Worm (Caenorhabditis elegans) whole organism, mixed stage, embryonic: ENCODE results near the gene drd-1.
A peak's percentile ranks its signal among the peaks of the same experiment; 100 is the strongest.

Source experiments
- M03D4.4 ChIP-seq: sonication (generic microtip); optimal IDR thresholded peaks from 2 replicates; lab custom pipeline; 2017; ENCODE audit warnings: mild to moderate bottlenecking, missing genetic modification characterization, missing compliant biosample characterization
- blmp-1 ChIP-seq: fragments of 150-350 bp; optimal IDR thresholded peaks from 2 replicates; lab custom pipeline; 2014; ENCODE audit warnings: missing biosample characterization, missing genetic modification characterization
- ceh-39 ChIP-seq: fragments of 150-350 bp; optimal IDR thresholded peaks from 2 replicates; lab custom pipeline; 2014; ENCODE audit warnings: missing biosample characterization, missing genetic modification characterization
- ceh-43 ChIP-seq: fragments of 200-800 bp; sonication (Bioruptor generic); optimal IDR thresholded peaks from 2 replicates; lab custom pipeline; 2018; ENCODE audit warnings: mild to moderate bottlenecking, missing genetic modification characterization, moderate library complexity, missing compliant biosample characterization
- ceh-83 ChIP-seq: fragments of 200-800 bp; sonication (Bioruptor generic); optimal IDR thresholded peaks from 2 replicates; lab custom pipeline; 2018; ENCODE audit warnings: mild to moderate bottlenecking, missing genetic modification characterization, missing compliant biosample characterization
- ces-1 ChIP-seq: fragments of 150-350 bp; optimal IDR thresholded peaks from 2 replicates; lab custom pipeline; 2014; ENCODE audit warnings: missing biosample characterization, missing genetic modification reagents, missing genetic modification characterization
- cnd-1 ChIP-seq: fragments of 200-800 bp; sonication (Bioruptor generic); optimal IDR thresholded peaks from 2 replicates; lab custom pipeline; 2018; ENCODE audit warnings: mild to moderate bottlenecking, missing genetic modification characterization, missing compliant biosample characterization
- drap-1 ChIP-seq: fragments of 200-800 bp; sonication (Bioruptor generic); optimal IDR thresholded peaks from 3 replicates; lab custom pipeline; 2018; ENCODE audit warnings: mild to moderate bottlenecking, missing genetic modification characterization, missing compliant biosample characterization
- elt-1 ChIP-seq: sonication (generic microtip); optimal IDR thresholded peaks from 2 replicates; lab custom pipeline; 2017; ENCODE audit warnings: missing genetic modification characterization, mild to moderate bottlenecking, missing compliant biosample characterization, antibody characterized with exemption, moderate library complexity, borderline replicate concordance; ENCODE audit not compliant: insufficient read depth
- elt-3 ChIP-seq: fragments of 150-350 bp; optimal IDR thresholded peaks from 2 replicates; lab custom pipeline; 2014; ENCODE audit warnings: missing biosample characterization, missing genetic modification characterization
- ham-2 ChIP-seq: fragments of 200-800 bp; sonication (Bioruptor generic); optimal IDR thresholded peaks from 2 replicates; lab custom pipeline; 2018; ENCODE audit warnings: mild to moderate bottlenecking, missing genetic modification characterization, missing compliant biosample characterization
- hlh-1 ChIP-seq: fragments of 150-350 bp; optimal IDR thresholded peaks from 2 replicates; lab custom pipeline; 2014; ENCODE audit warnings: missing biosample characterization, missing genetic modification reagents, missing genetic modification characterization
- lin-13 ChIP-seq: fragments of 150-350 bp; optimal IDR thresholded peaks from 2 replicates; lab custom pipeline; 2014; ENCODE audit warnings: missing biosample characterization, missing genetic modification characterization
- lin-32 ChIP-seq: fragments of 200-800 bp; sonication (Bioruptor generic); optimal IDR thresholded peaks from 2 replicates; lab custom pipeline; 2018; ENCODE audit warnings: mild to moderate bottlenecking, missing genetic modification characterization, missing compliant biosample characterization
- lsy-2 ChIP-seq: fragments of 150-350 bp; optimal IDR thresholded peaks from 2 replicates; lab custom pipeline; 2014; ENCODE audit warnings: missing biosample characterization, missing genetic modification characterization
- mep-1 ChIP-seq: fragments of 150-350 bp; optimal IDR thresholded peaks from 2 replicates; lab custom pipeline; 2017; ENCODE audit warnings: missing biosample characterization, missing genetic modification reagents, missing genetic modification characterization, inconsistent platforms
- mls-2 ChIP-seq: sonication (generic microtip); optimal IDR thresholded peaks from 2 replicates; lab custom pipeline; 2016; ENCODE audit warnings: mild to moderate bottlenecking, missing genetic modification characterization, moderate library complexity, missing compliant biosample characterization
- nhr-12 ChIP-seq: fragments of 150-350 bp; optimal IDR thresholded peaks from 2 replicates; lab custom pipeline; 2014; ENCODE audit warnings: missing biosample characterization, missing genetic modification characterization
- nhr-237 ChIP-seq: fragments of 150-350 bp; optimal IDR thresholded peaks from 2 replicates; lab custom pipeline; 2014; ENCODE audit warnings: missing biosample characterization, missing genetic modification characterization
- nhr-28 ChIP-seq: fragments of 150-350 bp; optimal IDR thresholded peaks from 2 replicates; lab custom pipeline; 2014; ENCODE audit warnings: missing biosample characterization, missing genetic modification characterization
- nhr-76 ChIP-seq: sonication (generic microtip); optimal IDR thresholded peaks from 2 replicates; lab custom pipeline; 2017; ENCODE audit warnings: missing biosample characterization, missing genetic modification characterization
- pha-4 ChIP-seq: fragments of 150-350 bp; optimal IDR thresholded peaks from 2 replicates; lab custom pipeline; 2018; ENCODE audit warnings: missing biosample characterization, missing genetic modification reagents, missing genetic modification characterization
- sem-2 ChIP-seq: fragments of 200-800 bp; sonication (Bioruptor generic); optimal IDR thresholded peaks from 2 replicates; lab custom pipeline; 2018; ENCODE audit warnings: mild to moderate bottlenecking, missing genetic modification characterization, missing compliant biosample characterization
- snpc-4 ChIP-seq: fragments of 150-350 bp; optimal IDR thresholded peaks from 2 replicates; lab custom pipeline; 2014; ENCODE audit warnings: missing biosample characterization, missing genetic modification characterization
- sptf-1 ChIP-seq: sonication (generic microtip); optimal IDR thresholded peaks from 2 replicates; lab custom pipeline; 2017; ENCODE audit warnings: mild to moderate bottlenecking, missing genetic modification characterization, moderate library complexity, missing compliant biosample characterization
- tbx-8 ChIP-seq: fragments of 200-800 bp; sonication (Bioruptor generic); optimal IDR thresholded peaks from 2 replicates; lab custom pipeline; 2018; ENCODE audit warnings: mild to moderate bottlenecking, missing genetic modification characterization, moderate library complexity, missing compliant biosample characterization
- unc-120 ChIP-seq: sonication (generic microtip); optimal IDR thresholded peaks from 2 replicates; lab custom pipeline; 2017; ENCODE audit warnings: missing genetic modification characterization, missing compliant biosample characterization; ENCODE audit not compliant: poor library complexity, severe bottlenecking
- unc-39 ChIP-seq: fragments of 150-350 bp; optimal IDR thresholded peaks from 2 replicates; lab custom pipeline; 2014; ENCODE audit warnings: missing biosample characterization, missing genetic modification characterization
- zip-8 ChIP-seq: fragments of 150-350 bp; optimal IDR thresholded peaks from 2 replicates; lab custom pipeline; 2014; ENCODE audit warnings: missing biosample characterization, missing genetic modification characterization
- ztf-11 ChIP-seq: fragments of 150-350 bp; optimal IDR thresholded peaks from 2 replicates; lab custom pipeline; 2014; ENCODE audit warnings: missing biosample characterization, missing genetic modification characterization

drd-1 gene

ce11 chrII:8358466-8358865, 29.4 kb upstream of the drd-1 start:
- TF ChIP-seq mls-2 (tag; lab: Kevin White, UChicago), result no peak
- no peak for TF ChIP-seq nhr-76 (tag; lab: Kevin White, UChicago)
- TF ChIP-seq zip-8 (tag; lab: Kevin White, UChicago), result no peak
- TF ChIP-seq M03D4.4 (tag; lab: Kevin White, UChicago), result no peak
- TF ChIP-seq pha-4 (tag; lab: Kevin White, UChicago), result no peak
- no peak for TF ChIP-seq ceh-83
- TF ChIP-seq tbx-8, result no peak
- TF ChIP-seq elt-3 (tag; lab: Kevin White, UChicago), result no peak
- TF ChIP-seq sptf-1 (tag; lab: Kevin White, UChicago), result no peak
- no peak for TF ChIP-seq nhr-237 (tag; lab: Kevin White, UChicago)
- no peak for TF ChIP-seq lin-32 (GFP tag; lab: Kevin White, UChicago)
- TF ChIP-seq ceh-39 (tag; lab: Kevin White, UChicago), result no peak
- no peak for TF ChIP-seq lsy-2 (tag; lab: Kevin White, UChicago)
- no peak for TF ChIP-seq ham-2 (GFP tag; lab: Kevin White, UChicago)
- no peak for TF ChIP-seq nhr-28 (tag; lab: Kevin White, UChicago)
- TF ChIP-seq nhr-12 (tag; lab: Kevin White, UChicago), result no peak
- TF ChIP-seq ces-1 (GFP tag; lab: Kevin White, UChicago), result no peak
- TF ChIP-seq drap-1 (GFP tag; lab: Kevin White, UChicago), result no peak
- TF ChIP-seq mep-1 (tag; lab: Kevin White, UChicago), result no peak

- TF ChIP-seq ceh-83 (no peak), pha-4 (tag; lab: Kevin White, UChicago) (no peak), unc-39 (tag; lab: Kevin White, UChicago) (no peak), tbx-8 (no peak)
Observed at ce11 chrII:8359350-8359749, 28.5 kb upstream of the drd-1 start, which contains the start of gene col-77. Gene col-77 (minus strand): TSS chrII:8359381.

ce11 chrII:8360453-8360852, 27.4 kb upstream of the drd-1 start, which contains the start of gene M195.2:
Gene M195.2 (plus strand): TSS chrII:8360753.
- TF ChIP-seq lin-32 (GFP tag; lab: Kevin White, UChicago), result no peak
- TF ChIP-seq hlh-1 (tag; lab: Kevin White, UChicago), result no peak
- TF ChIP-seq lsy-2 (tag; lab: Kevin White, UChicago), result no peak
- TF ChIP-seq nhr-237 (tag; lab: Kevin White, UChicago), result no peak
- TF ChIP-seq snpc-4 (tag; lab: Kevin White, UChicago), result no peak
- no peak for TF ChIP-seq elt-3 (tag; lab: Kevin White, UChicago)
- no peak for TF ChIP-seq ceh-43
- TF ChIP-seq cnd-1, result no peak

ce11 chrII:8369059-8369458, 18.8 kb upstream of the drd-1 start, which contains the start of gene amt-3:
Gene amt-3 (minus strand): TSS chrII:8369159.
- no peak for TF ChIP-seq pha-4 (tag; lab: Kevin White, UChicago)
- TF ChIP-seq M03D4.4 (tag; lab: Kevin White, UChicago), result no peak
- no peak for TF ChIP-seq cnd-1
- TF ChIP-seq zip-8 (tag; lab: Kevin White, UChicago), result no peak
- TF ChIP-seq hlh-1 (tag; lab: Kevin White, UChicago), result no peak
- no peak for TF ChIP-seq ztf-11
- no peak for TF ChIP-seq mls-2 (tag; lab: Kevin White, UChicago)
- no peak for TF ChIP-seq sem-2 (GFP tag; lab: Kevin White, UChicago)
- TF ChIP-seq ces-1 (GFP tag; lab: Kevin White, UChicago), result no peak
- no peak for TF ChIP-seq unc-120 (tag; lab: Kevin White, UChicago)
- TF ChIP-seq elt-3 (tag; lab: Kevin White, UChicago), result no peak
- no peak for TF ChIP-seq mep-1 (tag; lab: Kevin White, UChicago)
- TF ChIP-seq ceh-43, result no peak
- no peak for TF ChIP-seq blmp-1 (tag; lab: Kevin White, UChicago)
- TF ChIP-seq lin-13 (tag; lab: Kevin White, UChicago), result no peak
- TF ChIP-seq ceh-83, result no peak
- no peak for TF ChIP-seq drap-1 (GFP tag; lab: Kevin White, UChicago)
- TF ChIP-seq elt-1 (tag; lab: Kevin White, UChicago), result no peak
- TF ChIP-seq lsy-2 (tag; lab: Kevin White, UChicago), result no peak
- no peak for TF ChIP-seq nhr-28 (tag; lab: Kevin White, UChicago)

ce11 chrII:8370194-8370593, 17.7 kb upstream of the drd-1 start:
- TF ChIP-seq ces-1 (GFP tag; lab: Kevin White, UChicago), result peak; percentile 38
- TF ChIP-seq sem-2 (GFP tag; lab: Kevin White, UChicago), result no peak
